Fruit fly (Drosophila melanogaster) whole organism: Measurements from ENCODE around the gene Osi13.

Experiments used
- CG8478 ChIP-seq: fragments of >200 bp; optimal IDR thresholded peaks from 2 replicates; lab custom pipeline; 2018; ENCODE audit warnings: inconsistent platforms
- Dll ChIP-seq: fragments of >200 bp; optimal IDR thresholded peaks from 2 replicates; lab custom pipeline; 2017
- EcR ChIP-seq, 2 experiments: fragments of >200 bp; optimal IDR thresholded peaks; 2 replicates each; lab custom pipeline; 2017; ENCODE audit warnings: missing biosample characterization in 2 of 2, missing genetic modification characterization in 2 of 2, missing genetic modification reagents in 2 of 2
- psq ChIP-seq: fragments of >200 bp; optimal IDR thresholded peaks from 2 replicates; lab custom pipeline; 2017
- usp ChIP-seq: fragments of >200 bp; optimal IDR thresholded peaks from 2 replicates; lab custom pipeline; 2017; ENCODE audit warnings: missing biosample characterization, missing genetic modification characterization, mixed read lengths

DNA sequence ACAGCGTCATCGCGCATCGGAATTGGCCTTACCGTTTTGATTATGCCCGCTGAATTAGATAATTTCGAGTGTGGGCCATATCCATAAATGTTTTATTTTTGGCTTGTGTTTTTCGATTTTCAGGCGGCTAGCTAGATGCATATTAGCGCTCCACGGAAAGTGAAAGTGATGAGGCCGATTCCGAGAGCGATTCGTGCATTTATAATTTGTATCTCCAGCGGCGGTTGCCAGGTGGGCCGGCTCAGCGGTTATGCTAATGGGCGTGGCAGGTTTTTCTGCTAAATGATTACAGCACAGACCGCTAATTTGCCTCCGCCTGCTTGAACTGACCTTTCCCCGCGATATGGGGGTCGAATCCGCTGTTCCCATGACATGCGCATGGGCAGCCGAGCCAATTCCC, 46.6 kb upstream of the Osi13 start:
- TF ChIP-seq CG8478 (no peak), psq (lab: Kevin White, UChicago) (no peak), Dll (no peak), usp (GFP tag; lab: Kevin White, UChicago) (no peak), EcR (GFP tag; optimal IDR thresholded peaks at IDR 0.05; lab: Kevin White, UChicago) (no peak)
